Fruit fly (Drosophila melanogaster) Kc167 (cell line): ENCODE results near the gene CG14655.

Experiments used
- Myc ChIP-seq: fragments of >200 bp; optimal IDR thresholded peaks from 2 replicates; lab custom pipeline; 2017; ENCODE audit warnings: missing external identifiers
- Sin3A ChIP-seq: fragments of >200 bp; optimal IDR thresholded peaks from 2 replicates; lab custom pipeline; 2018; ENCODE audit warnings: missing external identifiers
- h ChIP-seq: fragments of >200 bp; optimal IDR thresholded peaks from 3 replicates; lab custom pipeline; 2018; ENCODE audit warnings: missing external identifiers
- insv ChIP-seq: fragments of >200 bp; optimal IDR thresholded peaks from 3 replicates; lab custom pipeline; 2018; ENCODE audit warnings: missing external identifiers
- psq ChIP-seq: fragments of >200 bp; optimal IDR thresholded peaks from 2 replicates; lab custom pipeline; 2017; ENCODE audit warnings: missing external identifiers
- ttk ChIP-seq: sonication (Bioruptor generic); optimal IDR thresholded peaks from 2 replicates; lab custom pipeline; 2017; ENCODE audit warnings: missing external identifiers

CG14655 gene

DNA sequence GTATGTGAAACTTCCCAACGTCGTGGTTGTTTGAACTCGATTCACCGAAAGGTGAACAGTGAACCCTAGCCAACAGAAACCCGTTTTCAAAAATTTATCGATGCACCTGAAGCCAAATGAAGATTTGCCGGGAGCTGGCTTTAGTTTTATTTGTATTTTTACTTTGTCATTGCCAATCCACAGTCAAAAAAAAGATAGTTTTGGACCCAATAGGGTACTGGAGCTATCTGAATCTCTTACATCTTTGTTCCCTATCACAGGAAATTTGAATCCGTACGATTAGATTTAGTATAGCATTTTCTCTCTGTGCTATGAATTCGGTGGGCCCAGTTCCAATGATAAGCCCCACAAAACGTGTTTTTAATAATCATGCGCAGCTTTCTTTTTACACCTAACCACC, 49.1 kb downstream of the CG14655 start:
- TF ChIP-seq Sin3A (lab: Kevin White, UChicago) (no peak), ttk (lab: Kevin White, UChicago) (no peak), h (lab: Kevin White, UChicago) (no peak), psq (no peak), insv (no peak), Myc (no peak)

dm6 chr3R:4728448-4728847, 51.7 kb downstream of the CG14655 start:
- TF ChIP-seq insv (no peak), psq (no peak), h (lab: Kevin White, UChicago) (no peak)
